Worm (Caenorhabditis elegans): ENCODE data around the gene str-113.

DNA sequence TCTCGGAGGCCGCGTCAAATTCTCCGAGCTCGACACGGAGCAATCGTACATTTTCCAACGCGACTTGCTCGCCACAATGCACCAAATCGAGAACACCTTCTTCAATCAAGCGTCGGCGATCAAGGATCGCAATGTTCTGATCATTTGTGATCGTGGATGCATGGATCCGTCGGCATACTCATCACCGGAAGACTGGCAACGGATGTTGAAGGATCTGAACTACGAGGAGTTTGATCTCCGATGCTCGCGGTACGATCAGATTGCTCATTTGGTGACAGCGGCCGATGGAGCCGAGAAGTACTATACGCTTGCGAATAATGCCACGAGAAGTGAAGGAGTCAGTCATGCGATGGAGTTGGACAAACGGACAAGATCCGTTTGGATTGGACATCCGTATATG, 31.7 kb upstream of the str-113 start:
- TF ChIP-seq F23B12.7 (tag; optimal IDR thresholded peaks at IDR 0.05; ENCODE audit: insufficient read depth) (no peak), attf-5 (GFP tag; optimal IDR thresholded peaks at IDR 0.05) (no peak), die-1 (tag; optimal IDR thresholded peaks at IDR 0.05) (no peak)

Measured in whole organism, young adult.